Worm (Caenorhabditis elegans): ENCODE data around the gene T06E4.5.

- no peak for TF ChIP-seq tbx-2 (tag; optimal IDR thresholded peaks at IDR 0.05)
- no peak for TF ChIP-seq hlh-30 (tag; optimal IDR thresholded peaks at IDR 0.05; ENCODE audit: insufficient read depth)
- TF ChIP-seq nhr-11 (tag; optimal IDR thresholded peaks at IDR 0.05), result no peak
- TF ChIP-seq pha-4 (tag; optimal IDR thresholded peaks at IDR 0.05), result no peak
- no peak for TF ChIP-seq dmd-4 (tag; optimal IDR thresholded peaks at IDR 0.05; ENCODE audit: borderline replicate concordance)
- no peak for TF ChIP-seq ceh-48 (tag; optimal IDR thresholded peaks at IDR 0.05)
- no peak for TF ChIP-seq ets-4 (tag; optimal IDR thresholded peaks at IDR 0.05)
- no peak for TF ChIP-seq lim-6 (tag; optimal IDR thresholded peaks at IDR 0.05)
- TF ChIP-seq nhr-232 (tag; optimal IDR thresholded peaks at IDR 0.05), result no peak
- TF ChIP-seq fax-1 (tag; optimal IDR thresholded peaks at IDR 0.05), result no peak
Observed at ce11 chrV:9651294-9651693, 20.2 kb downstream of the T06E4.5 start, which contains the start of gene T06E4.21.

Data from whole organism, late embryonic.